Worm (Caenorhabditis elegans) whole organism, L3 larva: ENCODE measurements around the gene Y41G9A.5.

Experiments
- ama-1 ChIP-seq: fragments of 150-350 bp; optimal IDR thresholded peaks from 2 replicates; lab custom pipeline; 2018
- elt-1 ChIP-seq: fragments of 150-350 bp; optimal IDR thresholded peaks from 2 replicates; lab custom pipeline; 2014; ENCODE audit warnings: missing biosample characterization, missing genetic modification characterization
- mdl-1 ChIP-seq: fragments of 150-350 bp; optimal IDR thresholded peaks from 2 replicates; lab custom pipeline; 2014; ENCODE audit warnings: missing biosample characterization, missing genetic modification characterization
- nhr-23 ChIP-seq: fragments of 150-350 bp; optimal IDR thresholded peaks from 2 replicates; lab custom pipeline; 2014; ENCODE audit warnings: missing biosample characterization, missing genetic modification reagents, missing genetic modification characterization
- nhr-76 ChIP-seq: fragments of 150-350 bp; sonication (generic microtip); optimal IDR thresholded peaks from 5 replicates; lab custom pipeline; 2014; ENCODE audit warnings: missing biosample characterization, missing genetic modification characterization
- nhr-77 ChIP-seq: fragments of 150-350 bp; optimal IDR thresholded peaks from 2 replicates; lab custom pipeline; 2014; ENCODE audit warnings: missing biosample characterization, missing genetic modification characterization
- pqm-1 ChIP-seq: fragments of 150-350 bp; optimal IDR thresholded peaks from 2 replicates; lab custom pipeline; 2017; ENCODE audit warnings: missing biosample characterization, missing genetic modification characterization, inconsistent platforms
- unc-62 ChIP-seq: fragments of 150-350 bp; sonication (generic microtip); optimal IDR thresholded peaks from 4 replicates; lab custom pipeline; 2014; ENCODE audit warnings: missing biosample characterization, missing genetic modification reagents, missing genetic modification characterization

DNA sequence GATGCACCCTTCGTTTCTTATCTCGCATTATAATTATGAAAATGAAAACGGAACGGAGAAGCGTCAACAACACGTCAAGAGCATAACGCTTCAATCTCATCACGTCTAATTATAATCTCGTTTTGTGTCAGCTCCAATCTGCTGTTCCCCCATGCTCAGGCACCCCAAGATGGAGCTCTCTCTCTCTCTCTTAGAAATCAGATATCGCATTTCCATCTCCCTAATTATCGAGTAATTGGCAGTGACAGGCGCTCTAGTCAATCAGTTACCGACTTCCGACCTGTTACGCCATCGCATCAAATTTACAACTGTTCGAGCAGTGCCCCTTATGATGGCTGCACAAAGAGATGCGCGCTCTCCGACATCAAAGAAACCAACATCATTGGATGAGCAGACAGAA is 26.0 kb upstream of the Y41G9A.5 start:
- TF ChIP-seq elt-1 (tag; lab: Kevin White, UChicago) (no peak), mdl-1 (tag; lab: Kevin White, UChicago) (no peak), ama-1 (lab: Kevin White, UChicago) (no peak), unc-62 (GFP tag; lab: Kevin White, UChicago) (no peak), nhr-23 (tag; lab: Kevin White, UChicago) (no peak), nhr-76 (tag; lab: Kevin White, UChicago) (no peak), pqm-1 (tag; lab: Kevin White, UChicago) (no peak), nhr-77 (tag; lab: Kevin White, UChicago) (no peak)
